Worm (Caenorhabditis elegans) whole organism, L3 larva: Measurements from ENCODE around the gene ser-1.

Experiments
- ZK546.5 ChIP-seq: sonication (generic microtip); optimal IDR thresholded peaks from 2 replicates; lab custom pipeline; 2017; ENCODE audit warnings: missing biosample characterization, missing genetic modification characterization
- jun-1 ChIP-seq: fragments of 150-350 bp; optimal IDR thresholded peaks from 2 replicates; lab custom pipeline; 2014; ENCODE audit warnings: missing biosample characterization, missing genetic modification reagents, missing genetic modification characterization
- unc-39 ChIP-seq: sonication (generic microtip); optimal IDR thresholded peaks from 4 replicates; lab custom pipeline; 2017; ENCODE audit warnings: missing biosample characterization, missing genetic modification characterization

Gene ser-1

DNA sequence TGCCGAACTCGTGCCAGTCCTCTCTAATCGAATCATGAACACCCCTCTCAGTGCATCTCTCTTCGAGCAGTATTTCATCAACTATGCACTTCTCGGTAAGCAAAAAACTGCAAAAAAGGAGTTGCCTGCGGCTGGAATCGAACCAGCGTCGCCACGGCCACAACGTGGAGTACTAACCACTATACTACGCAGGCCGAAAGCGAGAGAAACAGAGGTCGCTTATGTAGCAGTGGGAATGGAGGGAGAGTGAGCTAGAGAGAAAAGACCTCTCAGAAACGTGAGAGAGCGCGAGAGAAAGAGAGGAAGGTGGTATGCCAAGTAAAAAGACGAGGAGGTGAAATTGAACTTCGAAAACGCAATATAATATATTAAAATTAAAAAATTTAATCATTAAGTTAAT is 55.2 kb downstream of the ser-1 start (continued):
- no peak for TF ChIP-seq ZK546.5 (tag; lab: Kevin White, UChicago)
- TF ChIP-seq unc-39 (tag; lab: Kevin White, UChicago): no peak
- TF ChIP-seq jun-1: peak; percentile 87
